Fruit fly (Drosophila melanogaster): Measurements from ENCODE around the gene Ulp1.

DNA sequence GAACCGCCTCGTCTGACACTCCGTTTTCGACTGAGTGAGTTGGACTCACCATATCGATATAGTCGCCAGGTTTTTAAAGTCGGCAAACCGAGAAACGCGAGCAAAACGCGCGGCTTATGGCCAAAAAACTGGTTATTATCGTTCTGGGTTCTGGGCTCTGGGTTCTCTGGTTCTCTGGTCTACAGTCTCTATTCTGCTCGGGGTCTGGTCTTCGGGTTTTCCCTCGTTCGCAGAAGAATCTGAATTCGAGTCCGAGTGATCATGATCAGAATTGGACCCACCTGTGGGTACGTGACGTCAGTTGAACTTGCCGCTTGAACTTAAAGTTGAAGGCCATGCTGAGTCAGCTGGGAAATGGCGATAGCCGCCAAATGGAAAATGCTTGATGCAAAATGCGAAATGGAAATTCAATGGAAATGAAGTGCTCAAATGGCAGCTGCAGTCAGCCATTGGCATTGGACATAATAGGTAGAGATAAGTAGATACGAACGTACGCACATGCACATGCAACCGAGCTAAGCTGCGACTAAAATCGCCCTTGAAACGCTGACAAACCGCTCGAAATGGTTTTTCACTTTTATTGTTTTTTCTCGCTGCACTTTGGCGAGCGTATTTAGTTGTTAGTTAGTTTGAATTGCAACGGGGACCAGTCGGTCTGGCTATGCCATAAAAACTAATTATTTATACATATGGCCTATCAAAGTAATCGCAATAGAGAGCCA is 33.0 kb downstream of the Ulp1 start, which contains the start of gene CG33939:
- TF ChIP-seq psq (optimal IDR thresholded peaks at IDR 0.05), result no peak
- TF ChIP-seq pan (optimal IDR thresholded peaks at IDR 0.05), result no peak
- TF ChIP-seq Dll (optimal IDR thresholded peaks at IDR 0.05), result no peak
- TF ChIP-seq usp (GFP tag; optimal IDR thresholded peaks at IDR 0.05), result no peak
- no peak for TF ChIP-seq CG8478 (optimal IDR thresholded peaks at IDR 0.05)
- TF ChIP-seq EcR (GFP tag; optimal IDR thresholded peaks at IDR 0.05), result no peak
